Worm (Caenorhabditis elegans) whole organism, mixed stage, embryonic: ENCODE measurements around the gene dsl-4.

Experiments
- bed-3 ChIP-seq: fragments of 200-800 bp; sonication (Bioruptor generic); optimal IDR thresholded peaks from 3 replicates; lab custom pipeline; 2018; ENCODE audit warnings: mild to moderate bottlenecking, missing genetic modification characterization, moderate library complexity, missing compliant biosample characterization
- ceh-39 ChIP-seq: fragments of 150-350 bp; optimal IDR thresholded peaks from 2 replicates; lab custom pipeline; 2014; ENCODE audit warnings: missing biosample characterization, missing genetic modification characterization
- ceh-43 ChIP-seq: fragments of 200-800 bp; sonication (Bioruptor generic); optimal IDR thresholded peaks from 2 replicates; lab custom pipeline; 2018; ENCODE audit warnings: mild to moderate bottlenecking, missing genetic modification characterization, moderate library complexity, missing compliant biosample characterization
- elt-3 ChIP-seq: fragments of 150-350 bp; optimal IDR thresholded peaks from 2 replicates; lab custom pipeline; 2014; ENCODE audit warnings: missing biosample characterization, missing genetic modification characterization
- ham-2 ChIP-seq: fragments of 200-800 bp; sonication (Bioruptor generic); optimal IDR thresholded peaks from 2 replicates; lab custom pipeline; 2018; ENCODE audit warnings: mild to moderate bottlenecking, missing genetic modification characterization, missing compliant biosample characterization
- lin-13 ChIP-seq: fragments of 150-350 bp; optimal IDR thresholded peaks from 2 replicates; lab custom pipeline; 2014; ENCODE audit warnings: missing biosample characterization, missing genetic modification characterization
- mep-1 ChIP-seq: fragments of 150-350 bp; optimal IDR thresholded peaks from 2 replicates; lab custom pipeline; 2017; ENCODE audit warnings: missing biosample characterization, missing genetic modification reagents, missing genetic modification characterization, inconsistent platforms
- nhr-12 ChIP-seq: fragments of 150-350 bp; optimal IDR thresholded peaks from 2 replicates; lab custom pipeline; 2014; ENCODE audit warnings: missing biosample characterization, missing genetic modification characterization
- nhr-76 ChIP-seq: sonication (generic microtip); optimal IDR thresholded peaks from 2 replicates; lab custom pipeline; 2017; ENCODE audit warnings: missing biosample characterization, missing genetic modification characterization
- pha-4 ChIP-seq: fragments of 150-350 bp; optimal IDR thresholded peaks from 2 replicates; lab custom pipeline; 2018; ENCODE audit warnings: missing biosample characterization, missing genetic modification reagents, missing genetic modification characterization
- snpc-4 ChIP-seq: fragments of 150-350 bp; optimal IDR thresholded peaks from 2 replicates; lab custom pipeline; 2014; ENCODE audit warnings: missing biosample characterization, missing genetic modification characterization
- sptf-1 ChIP-seq: sonication (generic microtip); optimal IDR thresholded peaks from 2 replicates; lab custom pipeline; 2017; ENCODE audit warnings: mild to moderate bottlenecking, missing genetic modification characterization, moderate library complexity, missing compliant biosample characterization
- unc-39 ChIP-seq: fragments of 150-350 bp; optimal IDR thresholded peaks from 2 replicates; lab custom pipeline; 2014; ENCODE audit warnings: missing biosample characterization, missing genetic modification characterization
- unc-62 ChIP-seq: fragments of 150-350 bp; optimal IDR thresholded peaks from 2 replicates; lab custom pipeline; 2014; ENCODE audit warnings: missing biosample characterization, missing genetic modification reagents, missing genetic modification characterization

ce11 chrX:14062771-14063170 lies 27.4 kb upstream of the dsl-4 start:
- TF ChIP-seq pha-4 (no peak), snpc-4 (no peak), nhr-12 (no peak), nhr-76 (tag; lab: Kevin White, UChicago) (no peak), ceh-43 (GFP tag; lab: Kevin White, UChicago) (no peak), mep-1 (tag; lab: Kevin White, UChicago) (no peak), elt-3 (tag; lab: Kevin White, UChicago) (no peak), unc-39 (tag; lab: Kevin White, UChicago) (no peak), lin-13 (no peak), ham-2 (GFP tag; lab: Kevin White, UChicago) (no peak), unc-62 (GFP tag; lab: Kevin White, UChicago) (no peak), bed-3 (GFP tag; lab: Kevin White, UChicago) (no peak), sptf-1 (no peak), ceh-39 (tag; lab: Kevin White, UChicago) (no peak)
